Worm (Caenorhabditis elegans): Measurements from ENCODE around the gene flp-21.
A peak's percentile ranks its signal among the peaks of the same experiment; 100 is the strongest.

The flp-21 gene

DNA sequence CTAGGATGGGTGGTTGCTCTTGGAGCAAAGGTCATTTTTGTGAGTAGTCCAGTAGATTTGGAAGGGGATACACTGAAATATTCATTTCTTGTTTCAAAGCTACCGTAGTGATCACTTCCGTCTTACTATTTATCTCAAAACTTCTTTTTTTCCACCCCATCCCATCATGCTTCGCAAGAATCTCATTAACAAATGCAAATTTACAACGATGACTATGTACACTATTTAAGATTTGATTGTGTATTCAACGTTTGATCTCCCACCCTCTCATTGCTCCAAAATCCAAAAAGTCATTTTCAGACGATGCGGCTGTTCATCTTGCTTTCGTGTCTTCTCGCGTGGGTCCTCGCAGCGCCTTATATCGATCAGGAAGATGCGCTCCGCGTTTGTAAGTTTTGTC is at the start of gene flp-21:
Gene flp-21, plus strand, starts transcription at position 301 of the 400 bp plus-strand sequence.
- no peak for TF ChIP-seq med-1 (GFP tag; optimal IDR thresholded peaks at IDR 0.05; ENCODE audit: insufficient read depth)
- no peak for TF ChIP-seq ztf-29 (GFP tag; IDR thresholded peaks at IDR 0.05)
- no peak for TF ChIP-seq T22C8.4 (GFP tag; IDR thresholded peaks at IDR 0.05)
- no peak for TF ChIP-seq flt-1 (GFP tag; IDR thresholded peaks at IDR 0.05)
- no peak for TF ChIP-seq cog-1 (tag; optimal IDR thresholded peaks at IDR 0.05)
- TF ChIP-seq tab-1 (GFP tag; IDR thresholded peaks at IDR 0.05): no peak
- no peak for TF ChIP-seq klf-2 (GFP tag; conservative IDR thresholded peaks at IDR 0.05)
- TF ChIP-seq ztf-23 (GFP tag; IDR thresholded peaks at IDR 0.05): no peak
- TF ChIP-seq ref-1 (GFP tag; conservative IDR thresholded peaks at IDR 0.05): no peak

DNA sequence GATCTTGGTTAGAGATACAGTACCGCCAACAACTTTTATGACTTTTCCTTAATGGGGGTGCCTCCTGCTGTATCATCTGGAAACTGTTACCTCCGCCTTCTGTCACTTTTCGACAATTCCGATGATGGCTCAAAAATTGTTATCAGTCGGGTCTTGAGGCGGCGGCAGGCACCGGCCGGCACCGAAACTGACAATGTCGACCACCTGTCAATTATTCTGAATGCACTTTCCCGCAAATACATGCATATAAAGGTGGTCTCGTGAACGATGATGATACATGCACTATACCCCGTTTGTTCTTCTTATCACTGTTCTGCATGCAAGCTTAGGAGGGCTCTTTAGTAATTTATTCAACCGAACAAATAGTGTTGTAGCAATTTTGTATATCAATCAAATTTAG is 49.1 kb upstream of the flp-21 start:
- TF ChIP-seq flt-1 (GFP tag; IDR thresholded peaks at IDR 0.05) (no peak), med-1 (GFP tag; optimal IDR thresholded peaks at IDR 0.05; ENCODE audit: insufficient read depth) (no peak), cog-1 (tag; optimal IDR thresholded peaks at IDR 0.05) (no peak), T22C8.4 (GFP tag; IDR thresholded peaks at IDR 0.05) (no peak), ztf-23 (GFP tag; IDR thresholded peaks at IDR 0.05) (no peak), tab-1 (GFP tag; IDR thresholded peaks at IDR 0.05) (no peak), klf-2 (GFP tag; conservative IDR thresholded peaks at IDR 0.05) (no peak), ref-1 (GFP tag; conservative IDR thresholded peaks at IDR 0.05) (no peak)

DNA sequence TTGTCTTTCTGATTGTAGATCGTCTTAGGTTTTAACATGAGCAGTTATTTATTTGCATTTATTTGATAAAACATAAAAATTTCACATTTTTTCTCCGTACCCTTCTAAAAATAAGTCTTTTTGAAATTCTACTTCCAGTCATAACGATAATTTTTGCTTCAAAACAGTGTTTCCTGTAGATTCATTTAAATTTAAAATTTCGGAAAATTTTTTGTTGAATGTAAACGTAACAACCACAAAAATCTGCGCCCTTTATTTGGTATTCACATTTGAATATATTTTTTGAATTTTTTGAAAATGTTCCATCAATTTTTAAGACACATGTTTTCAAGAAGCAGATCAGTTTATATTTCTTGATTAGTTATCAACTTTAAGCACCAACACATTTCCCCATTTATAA is 47.8 kb upstream of the flp-21 start:
- TF ChIP-seq ztf-23 (GFP tag; IDR thresholded peaks at IDR 0.05): no peak

DNA sequence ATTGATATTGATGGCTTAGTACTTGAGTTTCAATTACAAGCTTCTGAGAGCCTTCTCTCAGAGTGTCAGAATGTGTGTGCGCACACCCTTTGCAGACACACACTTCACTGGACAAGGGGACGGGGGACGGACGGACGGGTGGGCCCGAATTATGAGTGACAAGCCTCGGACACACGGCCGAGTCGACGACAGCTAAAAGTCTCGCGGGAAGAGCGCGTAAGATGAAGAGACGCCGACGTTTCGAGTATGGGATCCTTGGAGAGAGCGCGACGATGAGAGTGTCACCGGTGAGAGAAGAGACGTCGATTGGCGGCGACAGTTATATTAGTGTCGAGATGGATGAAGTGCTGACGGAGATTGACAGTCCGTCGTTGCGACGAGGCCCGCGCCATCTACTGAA is 47.3 kb upstream of the flp-21 start:
- peak; percentile 51 for TF ChIP-seq cog-1 (tag; optimal IDR thresholded peaks at IDR 0.05)
- 0 out of 2 replicates have a peak, but pooled peaks have one; percentile 14 for TF ChIP-seq flt-1 (GFP tag; IDR thresholded peaks at IDR 0.05)
- TF ChIP-seq klf-2 (GFP tag; conservative IDR thresholded peaks at IDR 0.05): no peak
- no peak for TF ChIP-seq ztf-23 (GFP tag; IDR thresholded peaks at IDR 0.05)
- TF ChIP-seq ztf-29 (GFP tag; IDR thresholded peaks at IDR 0.05): peak; percentile 28; the same call in 1 of the 2 replicates
- TF ChIP-seq med-1 (GFP tag; optimal IDR thresholded peaks at IDR 0.05; ENCODE audit: insufficient read depth): no peak
- TF ChIP-seq ref-1 (GFP tag; conservative IDR thresholded peaks at IDR 0.05): no peak
- TF ChIP-seq T22C8.4 (GFP tag; IDR thresholded peaks at IDR 0.05): no peak
- no peak for TF ChIP-seq tab-1 (GFP tag; IDR thresholded peaks at IDR 0.05)

DNA sequence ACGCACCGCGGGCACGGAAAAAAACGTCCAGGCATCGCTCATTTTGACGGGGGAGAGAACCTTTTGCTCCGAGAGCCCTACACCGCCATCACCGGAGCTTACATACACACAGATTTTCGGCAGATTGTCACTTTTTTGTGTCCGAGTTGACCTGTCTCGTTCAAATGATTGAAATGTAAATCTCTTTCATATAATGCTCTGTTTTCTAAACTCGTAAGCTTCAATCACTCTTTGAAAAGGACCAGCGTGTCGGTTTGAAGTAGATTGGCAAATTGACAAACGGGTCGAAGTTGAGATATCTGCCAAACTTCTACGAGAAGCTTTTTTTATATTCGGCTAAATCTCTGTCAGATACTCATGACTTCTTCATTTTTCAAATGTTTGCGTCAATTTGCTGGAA is 46.0 kb upstream of the flp-21 start:
- no peak for TF ChIP-seq cog-1 (tag; optimal IDR thresholded peaks at IDR 0.05)
- no peak for TF ChIP-seq tab-1 (GFP tag; IDR thresholded peaks at IDR 0.05)
- no peak for TF ChIP-seq T22C8.4 (GFP tag; IDR thresholded peaks at IDR 0.05)
- no peak for TF ChIP-seq ref-1 (GFP tag; conservative IDR thresholded peaks at IDR 0.05)
- TF ChIP-seq flt-1 (GFP tag; IDR thresholded peaks at IDR 0.05): no peak
- TF ChIP-seq med-1 (GFP tag; optimal IDR thresholded peaks at IDR 0.05; ENCODE audit: insufficient read depth): no peak
- TF ChIP-seq ztf-29 (GFP tag; IDR thresholded peaks at IDR 0.05): no peak
- TF ChIP-seq ztf-23 (GFP tag; IDR thresholded peaks at IDR 0.05): no peak
- no peak for TF ChIP-seq klf-2 (GFP tag; conservative IDR thresholded peaks at IDR 0.05)

DNA sequence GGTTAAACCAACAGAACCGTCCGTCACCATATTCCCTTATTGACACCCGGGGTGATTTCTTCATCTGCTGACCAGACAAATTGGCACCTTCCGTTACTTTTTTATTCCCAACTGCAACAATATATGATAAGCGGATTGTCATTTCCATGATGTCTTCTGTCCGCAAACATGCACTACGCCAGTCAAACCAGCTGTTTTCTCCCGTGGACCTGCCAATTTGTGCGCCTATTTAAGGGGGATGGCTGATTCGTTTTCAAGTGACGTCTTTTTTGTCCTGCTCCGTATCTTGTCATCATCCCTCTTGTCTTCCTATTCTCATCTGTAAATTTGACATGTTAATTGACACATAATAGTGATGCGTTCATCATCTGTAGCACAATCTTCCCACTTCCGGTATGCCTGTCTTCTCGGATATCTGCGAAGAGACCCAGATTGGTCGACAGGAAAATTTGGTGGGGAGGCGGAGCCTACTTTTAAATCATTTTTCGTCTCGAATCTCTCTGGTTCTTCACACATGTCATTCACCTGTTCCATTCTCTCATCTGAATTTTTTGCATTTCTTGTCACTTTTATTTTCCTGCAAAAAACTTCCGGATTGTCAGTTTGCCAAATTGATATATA is 45.1 kb upstream of the flp-21 start:
- peak; percentile 31; the same call in 1 of the 2 replicates for TF ChIP-seq flt-1 (GFP tag; IDR thresholded peaks at IDR 0.05)
- TF ChIP-seq T22C8.4 (GFP tag; IDR thresholded peaks at IDR 0.05): no peak
- no peak for TF ChIP-seq ref-1 (GFP tag; conservative IDR thresholded peaks at IDR 0.05)

DNA sequence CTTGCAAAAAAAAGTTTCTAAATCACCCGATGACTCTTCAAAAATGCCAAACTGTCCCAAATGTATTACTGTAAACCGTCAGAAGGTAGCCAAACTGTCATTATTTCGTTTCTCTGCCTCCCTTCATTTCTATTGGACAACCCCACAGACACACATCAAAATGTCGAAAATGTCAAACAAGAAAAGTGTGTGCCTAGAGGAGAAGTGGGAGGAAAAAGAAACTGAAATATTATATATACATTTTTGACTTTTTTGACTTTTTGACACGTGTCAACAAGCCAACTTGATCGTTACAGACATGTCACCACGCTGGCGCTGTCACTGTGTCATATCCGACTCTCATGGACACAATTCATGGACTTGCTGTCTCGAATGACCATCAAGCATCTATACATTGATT is 43.5 kb upstream of the flp-21 start:
- no peak for TF ChIP-seq tab-1 (GFP tag; IDR thresholded peaks at IDR 0.05)
- TF ChIP-seq med-1 (GFP tag; optimal IDR thresholded peaks at IDR 0.05; ENCODE audit: insufficient read depth): no peak
- TF ChIP-seq flt-1 (GFP tag; IDR thresholded peaks at IDR 0.05): no peak

DNA sequence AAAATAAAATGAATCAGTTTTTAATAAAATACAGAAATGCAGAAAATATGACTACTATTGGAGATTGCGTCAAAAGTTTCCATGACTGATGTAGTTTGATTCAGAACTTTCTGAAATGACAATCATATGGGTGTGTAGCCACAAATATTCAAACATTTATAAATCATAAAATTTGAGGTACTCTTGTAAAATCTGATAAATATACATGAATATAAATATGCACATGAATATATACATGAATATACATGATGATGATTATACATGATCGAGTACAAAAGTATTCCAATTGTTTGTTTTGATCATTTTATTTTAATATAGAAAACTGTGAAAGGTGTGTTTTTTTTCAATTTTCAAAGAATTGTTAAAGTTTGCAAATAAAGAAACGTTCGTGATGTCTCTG is 38.6 kb upstream of the flp-21 start, which contains the start of gene T05B11.4:
Gene T05B11.4, minus strand, starts transcription at position 101 of the 400 bp plus-strand sequence.
- TF ChIP-seq flt-1 (GFP tag; IDR thresholded peaks at IDR 0.05) (no peak), med-1 (GFP tag; optimal IDR thresholded peaks at IDR 0.05; ENCODE audit: insufficient read depth) (no peak), ztf-23 (GFP tag; IDR thresholded peaks at IDR 0.05) (no peak), T22C8.4 (GFP tag; IDR thresholded peaks at IDR 0.05) (no peak), ztf-29 (GFP tag; IDR thresholded peaks at IDR 0.05) (no peak), klf-2 (GFP tag; conservative IDR thresholded peaks at IDR 0.05) (no peak), cog-1 (tag; optimal IDR thresholded peaks at IDR 0.05) (no peak)

DNA sequence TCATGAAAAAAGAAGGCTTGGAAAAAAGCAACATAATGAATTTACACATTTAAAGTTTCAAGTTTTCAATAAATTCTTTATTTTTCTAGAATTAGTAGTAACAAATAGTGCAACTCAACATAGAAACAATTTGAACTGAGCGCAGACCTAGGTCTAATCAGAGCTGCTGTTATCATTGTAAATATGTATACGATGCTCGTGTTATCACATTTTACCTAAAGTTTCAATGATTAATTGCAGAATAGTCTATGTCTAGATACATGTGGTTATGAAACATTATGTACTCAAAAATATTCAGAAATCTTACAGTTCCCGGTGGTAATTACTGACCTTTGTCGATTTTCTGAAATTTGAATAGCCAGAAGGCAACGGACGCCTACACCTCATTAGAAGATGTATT is 37.2 kb upstream of the flp-21 start:
- TF ChIP-seq tab-1 (GFP tag; IDR thresholded peaks at IDR 0.05) (no peak), flt-1 (GFP tag; IDR thresholded peaks at IDR 0.05) (no peak), med-1 (GFP tag; optimal IDR thresholded peaks at IDR 0.05; ENCODE audit: insufficient read depth) (no peak), ref-1 (GFP tag; conservative IDR thresholded peaks at IDR 0.05) (no peak), klf-2 (GFP tag; conservative IDR thresholded peaks at IDR 0.05) (no peak), T22C8.4 (GFP tag; IDR thresholded peaks at IDR 0.05) (no peak), ztf-29 (GFP tag; IDR thresholded peaks at IDR 0.05) (no peak), cog-1 (tag; optimal IDR thresholded peaks at IDR 0.05) (no peak), ztf-23 (GFP tag; IDR thresholded peaks at IDR 0.05) (no peak)

DNA sequence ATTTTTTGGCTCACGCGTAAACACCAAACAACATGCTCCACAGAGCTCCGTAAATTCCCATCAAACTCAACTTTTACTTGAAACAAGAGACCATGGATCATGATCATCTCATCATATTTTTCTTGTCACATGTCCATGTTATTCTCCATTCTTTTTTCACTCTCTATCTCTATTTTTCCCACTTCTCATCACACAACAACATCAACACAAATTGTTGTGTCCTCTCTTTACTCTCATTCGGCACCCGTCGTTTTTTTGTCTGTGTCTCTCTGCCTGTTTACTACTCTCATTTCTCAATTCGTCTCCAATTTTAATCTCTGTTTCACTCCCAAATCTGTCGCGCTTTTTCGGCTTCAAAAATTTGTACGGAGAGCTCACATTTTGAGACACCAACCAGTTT is 33.9 kb upstream of the flp-21 start:
- TF ChIP-seq ztf-29 (GFP tag; IDR thresholded peaks at IDR 0.05): no peak
- TF ChIP-seq klf-2 (GFP tag; conservative IDR thresholded peaks at IDR 0.05): no peak
- TF ChIP-seq ref-1 (GFP tag; conservative IDR thresholded peaks at IDR 0.05): no peak
- TF ChIP-seq cog-1 (tag; optimal IDR thresholded peaks at IDR 0.05): no peak
- no peak for TF ChIP-seq flt-1 (GFP tag; IDR thresholded peaks at IDR 0.05)
- no peak for TF ChIP-seq T22C8.4 (GFP tag; IDR thresholded peaks at IDR 0.05)
- no peak for TF ChIP-seq med-1 (GFP tag; optimal IDR thresholded peaks at IDR 0.05; ENCODE audit: insufficient read depth)
- TF ChIP-seq ztf-23 (GFP tag; IDR thresholded peaks at IDR 0.05): no peak

Measured in whole organism, midembryonic.